Fruit fly (Drosophila melanogaster): ENCODE measurements around the gene kud.
A peak's percentile ranks its signal among the peaks of the same experiment; 100 is the strongest.

The kud gene

dm6 chr3L:16855287-16855686 lies 10.5 kb upstream of the kud start:
- no peak for TF ChIP-seq CG8301 (tag; optimal IDR thresholded peaks at IDR 0.05)
- no peak for TF ChIP-seq CG10348 (GFP tag; IDR thresholded peaks at IDR 0.05)
- no peak for TF ChIP-seq CG17806 (tag; optimal IDR thresholded peaks at IDR 0.05)
- TF ChIP-seq Ets98B (GFP tag; IDR thresholded peaks at IDR 0.05) = no peak
- TF ChIP-seq Snoo (tag; optimal IDR thresholded peaks at IDR 0.05) = no peak
- no peak for TF ChIP-seq Pif1A (GFP tag; optimal IDR thresholded peaks at IDR 0.05)

dm6 chr3L:16854387-16855033 lies 9.7 kb upstream of the kud start:
- TF ChIP-seq CG17806 (tag; optimal IDR thresholded peaks at IDR 0.05) (peak; percentile 14), Pif1B (GFP tag; optimal IDR thresholded peaks at IDR 0.05) (no peak), Pif1A (GFP tag; optimal IDR thresholded peaks at IDR 0.05) (no peak), CG8159 (tag; optimal IDR thresholded peaks at IDR 0.05) (peak; percentile 22), Snoo (tag; optimal IDR thresholded peaks at IDR 0.05) (no peak), CG12605 (GFP tag; IDR thresholded peaks at IDR 0.05) (no peak), fd96Ca (GFP tag; IDR thresholded peaks at IDR 0.05) (no peak), rn (GFP tag; IDR thresholded peaks at IDR 0.05) (no peak), CG9948 (tag; optimal IDR thresholded peaks at IDR 0.05) (no peak), CG14655 (GFP tag; optimal IDR thresholded peaks at IDR 0.05) (no peak), CG15710 (tag; optimal IDR thresholded peaks at IDR 0.05) (peak; percentile 47), EcR (GFP tag; optimal IDR thresholded peaks at IDR 0.05) (peak; percentile 39), CG34367 (tag; optimal IDR thresholded peaks at IDR 0.05) (peak; percentile 42), D1 (tag; optimal IDR thresholded peaks at IDR 0.05) (no peak), CG10348 (GFP tag; IDR thresholded peaks at IDR 0.05) (no peak), CG13204 (GFP tag; optimal IDR thresholded peaks at IDR 0.05) (no peak), gl (tag; optimal IDR thresholded peaks at IDR 0.05) (peak; percentile 65), CG4496 (GFP tag; IDR thresholded peaks at IDR 0.05) (0 out of 3 replicates have a peak, but pooled peaks have one; percentile 24), CG32121 (GFP tag; IDR thresholded peaks at IDR 0.05) (0 out of 2 replicates have a peak, but pooled peaks have one; percentile 6), CG8301 (tag; optimal IDR thresholded peaks at IDR 0.05) (no peak), Ets98B (GFP tag; IDR thresholded peaks at IDR 0.05) (no peak)

dm6 chr3L:16853533-16854386 lies 9.0 kb upstream of the kud start, which contains the start of gene sina:
Gene sina, plus strand, starts transcription at chr3L:16853751.
- TF ChIP-seq CG8301 (tag; optimal IDR thresholded peaks at IDR 0.05) (no peak), CG4496 (GFP tag; IDR thresholded peaks at IDR 0.05) (peak; percentile 28; the same call in 1 of the 3 replicates), EcR (GFP tag; optimal IDR thresholded peaks at IDR 0.05) (no peak), Pif1A (GFP tag; optimal IDR thresholded peaks at IDR 0.05) (no peak), Snoo (tag; optimal IDR thresholded peaks at IDR 0.05) (no peak), gl (tag; optimal IDR thresholded peaks at IDR 0.05) (no peak), CG12605 (GFP tag; IDR thresholded peaks at IDR 0.05) (no peak), CG17806 (tag; optimal IDR thresholded peaks at IDR 0.05) (no peak), Pif1B (GFP tag; optimal IDR thresholded peaks at IDR 0.05) (no peak), D1 (tag; optimal IDR thresholded peaks at IDR 0.05) (no peak), CG32121 (GFP tag; IDR thresholded peaks at IDR 0.05) (0 out of 2 replicates have a peak, but pooled peaks have one; percentile 8), rn (GFP tag; IDR thresholded peaks at IDR 0.05) (no peak), CG8159 (tag; optimal IDR thresholded peaks at IDR 0.05) (no peak), CG10348 (GFP tag; IDR thresholded peaks at IDR 0.05) (no peak), CG34367 (tag; optimal IDR thresholded peaks at IDR 0.05) (no peak), Ets98B (GFP tag; IDR thresholded peaks at IDR 0.05) (no peak), CG14655 (GFP tag; optimal IDR thresholded peaks at IDR 0.05) (no peak), CG13204 (GFP tag; optimal IDR thresholded peaks at IDR 0.05) (no peak), fd96Ca (GFP tag; IDR thresholded peaks at IDR 0.05) (peak; percentile 31; the same call in 1 of the 3 replicates), CG15710 (tag; optimal IDR thresholded peaks at IDR 0.05) (no peak)

DNA sequence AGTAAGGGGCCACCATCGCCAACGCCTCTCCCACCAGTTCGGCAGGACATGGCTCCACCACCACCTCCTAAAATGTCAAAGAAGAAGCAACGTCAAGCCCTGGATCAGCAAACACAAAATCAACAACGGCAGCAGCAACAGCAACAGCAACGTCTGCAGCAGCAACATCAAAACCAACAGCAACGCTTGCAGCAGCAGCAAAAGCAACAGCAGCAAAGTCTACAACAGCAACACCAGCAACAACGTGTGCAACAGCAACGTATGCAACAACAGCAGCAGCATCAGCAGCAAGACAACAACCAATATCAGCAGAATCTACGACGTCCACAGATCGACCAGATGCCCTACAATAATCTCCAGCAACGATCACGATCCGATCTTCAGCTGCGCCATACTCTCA lies 6.8 kb upstream of the kud start:
- TF ChIP-seq Ets98B (GFP tag; IDR thresholded peaks at IDR 0.05) (no peak), Pif1A (GFP tag; optimal IDR thresholded peaks at IDR 0.05) (no peak), CG17806 (tag; optimal IDR thresholded peaks at IDR 0.05) (no peak), CG15710 (tag; optimal IDR thresholded peaks at IDR 0.05) (no peak), CG13204 (GFP tag; optimal IDR thresholded peaks at IDR 0.05) (no peak), EcR (GFP tag; optimal IDR thresholded peaks at IDR 0.05) (no peak), CG14655 (GFP tag; optimal IDR thresholded peaks at IDR 0.05) (no peak), CG8159 (tag; optimal IDR thresholded peaks at IDR 0.05) (no peak), rn (GFP tag; IDR thresholded peaks at IDR 0.05) (no peak)

DNA sequence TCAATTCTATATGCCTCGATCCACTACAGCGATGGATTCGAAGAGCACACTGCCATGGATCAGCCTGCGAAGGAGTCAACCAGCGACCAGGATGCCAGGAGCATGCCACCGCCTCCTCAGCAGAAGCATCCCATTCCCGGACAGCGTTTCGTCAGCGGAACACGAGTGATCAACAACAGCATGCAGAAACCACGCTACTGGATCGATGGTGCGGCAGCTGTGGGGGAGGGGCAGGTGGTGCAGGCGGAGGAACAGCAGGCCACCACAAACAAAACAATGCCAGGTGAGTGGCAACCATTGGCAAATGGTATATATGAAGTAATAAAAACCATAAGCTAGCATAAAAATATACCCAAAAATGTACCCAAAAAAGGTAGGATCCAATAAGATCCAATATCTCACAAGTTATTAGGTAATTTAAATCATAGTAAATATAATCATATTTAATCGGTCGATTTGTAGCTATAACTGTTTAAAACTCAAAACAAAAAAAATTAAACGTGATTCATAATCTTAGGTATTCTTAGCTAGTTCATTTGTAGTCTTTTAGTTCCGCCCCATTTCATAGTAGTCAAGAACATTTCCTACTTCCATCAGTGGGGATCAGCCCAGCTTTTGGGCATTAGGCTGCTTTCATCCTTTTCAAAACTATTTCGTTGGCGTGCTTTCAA lies 951 bp upstream of the kud start, which contains the start of gene CG32161:
Gene CG32161 (plus strand): TSS at position 621 of the 671 bp plus-strand sequence.
- TF ChIP-seq CG14655 (GFP tag; optimal IDR thresholded peaks at IDR 0.05) (no peak), CG8301 (tag; optimal IDR thresholded peaks at IDR 0.05) (no peak), CG17806 (tag; optimal IDR thresholded peaks at IDR 0.05) (no peak), gl (tag; optimal IDR thresholded peaks at IDR 0.05) (no peak), rn (GFP tag; IDR thresholded peaks at IDR 0.05) (no peak), CG8159 (tag; optimal IDR thresholded peaks at IDR 0.05) (no peak), Ets98B (GFP tag; IDR thresholded peaks at IDR 0.05) (no peak), Snoo (tag; optimal IDR thresholded peaks at IDR 0.05) (no peak), CG4496 (GFP tag; IDR thresholded peaks at IDR 0.05) (no peak), CG34367 (tag; optimal IDR thresholded peaks at IDR 0.05) (no peak), CG12605 (GFP tag; IDR thresholded peaks at IDR 0.05) (no peak)

All from whole organism, pupa.